5 worm cellular contexts compared by ENCODE assay signal in genomic region chrX:4248417-4248816, ce11.
TF ChIP-seq lines count a peak whose summit lies in the region.

No protein-coding gene starts in this region.

TF ChIP-seq in whole organism, L1 larva, 84 proteins besides CTCF, POLR2A, EP300 and RAD21:
- TF ChIP-seq rnt-1 (tag; optimal IDR thresholded peaks at IDR 0.05; lab: Kevin White, UChicago) (no peak), fos-1 (tag; optimal IDR thresholded peaks at IDR 0.05; lab: Kevin White, UChicago) (no peak), nhr-71 (tag; optimal IDR thresholded peaks at IDR 0.05; lab: Kevin White, UChicago) (peak; percentile 26), nhr-76 (tag; optimal IDR thresholded peaks at IDR 0.05; lab: Kevin White, UChicago) (no peak), elt-2 (tag; optimal IDR thresholded peaks at IDR 0.05; lab: Kevin White, UChicago) (peak; percentile 34), lin-14 (GFP tag; optimal IDR thresholded peaks at IDR 0.05; lab: Kevin White, UChicago) (peak; percentile 30), snu-23 (GFP tag; optimal IDR thresholded peaks at IDR 0.05; lab: Kevin White, UChicago) (peak; percentile 9), nhr-85 (tag; lab: Kevin White, UChicago) (peak; percentile 55), C04F5.9 (tag; optimal IDR thresholded peaks at IDR 0.05; lab: Kevin White, UChicago) (no peak), nhr-20 (tag; optimal IDR thresholded peaks at IDR 0.05; lab: Kevin White, UChicago) (peak; percentile 13), pqm-1 (tag; optimal IDR thresholded peaks at IDR 0.05; lab: Kevin White, UChicago) (no peak), hpl-2 (GFP tag; optimal IDR thresholded peaks at IDR 0.05; lab: Kevin White, UChicago) (no peak)

TF ChIP-seq in whole organism, L2 larva, 48 proteins besides CTCF, POLR2A, EP300 and RAD21:
- no peak for TF ChIP-seq egl-27 (tag; optimal IDR thresholded peaks at IDR 0.05; lab: Kevin White, UChicago)
- TF ChIP-seq nhr-129 (tag; optimal IDR thresholded peaks at IDR 0.05; lab: Kevin White, UChicago): peak; percentile 11

TF ChIP-seq in whole organism, L3 larva, 47 proteins besides CTCF, POLR2A, EP300 and RAD21:
- TF ChIP-seq elt-2 (tag; optimal IDR thresholded peaks at IDR 0.05; lab: Kevin White, UChicago): peak; percentile 57
- TF ChIP-seq pqm-1 (tag; optimal IDR thresholded peaks at IDR 0.05; lab: Kevin White, UChicago): peak; percentile 48
- no peak for TF ChIP-seq unc-39 (tag; optimal IDR thresholded peaks at IDR 0.05; lab: Kevin White, UChicago)
- no peak for TF ChIP-seq daf-12 (tag; optimal IDR thresholded peaks at IDR 0.05; lab: Kevin White, UChicago)
- no peak for TF ChIP-seq egl-5 (tag; optimal IDR thresholded peaks at IDR 0.05; lab: Kevin White, UChicago)
- TF ChIP-seq zag-1 (tag; optimal IDR thresholded peaks at IDR 0.05; lab: Kevin White, UChicago): no peak
- TF ChIP-seq pha-4 (tag; optimal IDR thresholded peaks at IDR 0.05; lab: Kevin White, UChicago): peak; percentile 90
- TF ChIP-seq mml-1 (tag; optimal IDR thresholded peaks at IDR 0.05; lab: Kevin White, UChicago): no peak
- no peak for TF ChIP-seq ztf-11 (tag; optimal IDR thresholded peaks at IDR 0.05; lab: Kevin White, UChicago)
- TF ChIP-seq lin-15B (tag; optimal IDR thresholded peaks at IDR 0.05; lab: Kevin White, UChicago): no peak

TF ChIP-seq in whole organism, L4 larva, 104 proteins besides CTCF, POLR2A, EP300 and RAD21:
- peak; percentile 48 for TF ChIP-seq nhr-77 (tag; optimal IDR thresholded peaks at IDR 0.05; lab: Kevin White, UChicago)
- TF ChIP-seq D1046.2 (GFP tag; IDR thresholded peaks at IDR 0.05; lab: Robert Waterston, UW): no peak
- TF ChIP-seq nhr-28 (tag; optimal IDR thresholded peaks at IDR 0.05; lab: Kevin White, UChicago): peak; percentile 42
- TF ChIP-seq Y105C5A.15 (GFP tag; IDR thresholded peaks at IDR 0.05; lab: Robert Waterston, UW): no peak
- peak; percentile 28 for TF ChIP-seq nhr-48 (tag; optimal IDR thresholded peaks at IDR 0.05; lab: Kevin White, UChicago)
- peak; percentile 63 for TF ChIP-seq hlh-11 (tag; optimal IDR thresholded peaks at IDR 0.05; lab: Kevin White, UChicago)
- TF ChIP-seq php-3 (GFP tag; IDR thresholded peaks at IDR 0.05; lab: Robert Waterston, UW): peak; percentile 94
- peak; percentile 31 for TF ChIP-seq nhr-102 (tag; optimal IDR thresholded peaks at IDR 0.05; lab: Kevin White, UChicago)
- no peak for TF ChIP-seq daf-16 (GFP tag; optimal IDR thresholded peaks at IDR 0.05; lab: Kevin White, UChicago)
- TF ChIP-seq daf-16 (tag; optimal IDR thresholded peaks at IDR 0.05; lab: Kevin White, UChicago): peak; percentile 100
- no peak for TF ChIP-seq tag-97 (GFP tag; IDR thresholded peaks at IDR 0.05; lab: Robert Waterston, UW)
- 0 out of 2 replicates have a peak, but pooled peaks have one; percentile 12 for TF ChIP-seq ceh-20 (GFP tag; IDR thresholded peaks at IDR 0.05; lab: Robert Waterston, UW)
- no peak for TF ChIP-seq lin-1 (GFP tag; IDR thresholded peaks at IDR 0.05; lab: Robert Waterston, UW)
- peak; percentile 83 for TF ChIP-seq dve-1 (tag; optimal IDR thresholded peaks at IDR 0.05; lab: Kevin White, UChicago; ENCODE audit: insufficient read depth)

TF ChIP-seq in whole organism, young adult, 124 proteins besides CTCF, POLR2A, EP300 and RAD21:
- TF ChIP-seq nhr-80 (tag; optimal IDR thresholded peaks at IDR 0.05; lab: Kevin White, UChicago) (peak; percentile 10), lir-1 (GFP tag; conservative IDR thresholded peaks at IDR 0.05; lab: Robert Waterston, UW) (no peak)
